Worm (Caenorhabditis elegans) whole organism, mixed stage, embryonic: ENCODE results near the gene glb-10.

Experiments
- ceh-43 ChIP-seq: fragments of 200-800 bp; sonication (Bioruptor generic); optimal IDR thresholded peaks from 2 replicates; lab custom pipeline; 2018; ENCODE audit warnings: mild to moderate bottlenecking, missing genetic modification characterization, moderate library complexity, missing compliant biosample characterization
- drap-1 ChIP-seq: fragments of 200-800 bp; sonication (Bioruptor generic); optimal IDR thresholded peaks from 3 replicates; lab custom pipeline; 2018; ENCODE audit warnings: mild to moderate bottlenecking, missing genetic modification characterization, missing compliant biosample characterization
- lin-13 ChIP-seq: fragments of 150-350 bp; optimal IDR thresholded peaks from 2 replicates; lab custom pipeline; 2014; ENCODE audit warnings: missing biosample characterization, missing genetic modification characterization
- nhr-237 ChIP-seq: fragments of 150-350 bp; optimal IDR thresholded peaks from 2 replicates; lab custom pipeline; 2014; ENCODE audit warnings: missing biosample characterization, missing genetic modification characterization
- pha-4 ChIP-seq: fragments of 150-350 bp; optimal IDR thresholded peaks from 2 replicates; lab custom pipeline; 2018; ENCODE audit warnings: missing biosample characterization, missing genetic modification reagents, missing genetic modification characterization
- snpc-4 ChIP-seq: fragments of 150-350 bp; optimal IDR thresholded peaks from 2 replicates; lab custom pipeline; 2014; ENCODE audit warnings: missing biosample characterization, missing genetic modification characterization
- sptf-1 ChIP-seq: sonication (generic microtip); optimal IDR thresholded peaks from 2 replicates; lab custom pipeline; 2017; ENCODE audit warnings: mild to moderate bottlenecking, missing genetic modification characterization, moderate library complexity, missing compliant biosample characterization
- unc-39 ChIP-seq: fragments of 150-350 bp; optimal IDR thresholded peaks from 2 replicates; lab custom pipeline; 2014; ENCODE audit warnings: missing biosample characterization, missing genetic modification characterization

DNA sequence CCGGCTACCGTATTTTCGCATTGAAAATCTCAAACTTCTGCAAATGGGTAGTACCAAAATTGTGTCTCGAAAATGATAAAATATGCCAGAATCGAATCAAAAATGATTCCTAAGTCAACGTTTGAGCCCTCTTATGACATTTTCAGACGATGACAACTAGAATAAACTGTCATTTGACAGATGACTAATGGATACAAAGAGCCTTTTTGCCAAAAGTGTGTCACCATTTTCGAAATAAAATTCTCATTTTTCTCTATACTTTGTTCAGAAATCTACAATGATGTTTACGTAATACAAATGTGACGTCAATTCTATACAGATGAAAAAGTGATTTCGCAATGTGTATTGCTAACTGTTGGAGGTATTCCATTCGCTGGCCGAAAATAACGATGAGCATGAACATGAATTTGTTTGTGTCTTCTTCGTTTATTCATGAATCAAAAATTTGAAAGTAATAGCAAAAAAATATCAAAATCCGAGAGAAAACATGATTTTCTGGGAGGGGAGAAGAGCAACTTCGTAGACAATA is 37.5 kb upstream of the glb-10 start:
- no peak for TF ChIP-seq ceh-43 (GFP tag; lab: Kevin White, UChicago)
- no peak for TF ChIP-seq nhr-237 (tag; lab: Kevin White, UChicago)
- no peak for TF ChIP-seq pha-4 (tag; lab: Kevin White, UChicago)
- no peak for TF ChIP-seq lin-13
- no peak for TF ChIP-seq drap-1 (GFP tag; lab: Kevin White, UChicago)
- no peak for TF ChIP-seq snpc-4 (tag; lab: Kevin White, UChicago)
- no peak for TF ChIP-seq unc-39 (tag; lab: Kevin White, UChicago)
- TF ChIP-seq sptf-1 (tag; lab: Kevin White, UChicago), result no peak
